Fruit fly (Drosophila melanogaster) whole organism, embryonic: ENCODE data around the gene CG43072.

Experiments
- BEAF-32 ChIP-seq: fragments of 200-800 bp; sonication (Bioruptor generic); optimal IDR thresholded peaks from 3 replicates; lab custom pipeline; 2017; ENCODE audit warnings: missing biosample characterization, missing genetic modification characterization, mild to moderate bottlenecking, moderate library complexity, missing genetic modification reagents
- CG10979 ChIP-seq: fragments of 200-800 bp; sonication (Bioruptor generic); optimal IDR thresholded peaks from 2 replicates; lab custom pipeline; 2018; ENCODE audit warnings: missing biosample characterization, mild to moderate bottlenecking, missing genetic modification characterization, moderate library complexity
- CG12071 ChIP-seq: fragments of 200-800 bp; sonication (Bioruptor generic); optimal IDR thresholded peaks from 3 replicates; lab custom pipeline; 2018; ENCODE audit warnings: missing biosample characterization, mild to moderate bottlenecking, missing genetic modification characterization
- CG12155 ChIP-seq: fragments of 200-800 bp; sonication (Bioruptor generic); optimal IDR thresholded peaks from 3 replicates; lab custom pipeline; 2016; ENCODE audit warnings: missing biosample characterization, missing genetic modification characterization
- CG12769 ChIP-seq: fragments of 200-800 bp; sonication (Bioruptor generic); optimal IDR thresholded peaks from 2 replicates; lab custom pipeline; 2019; ENCODE audit warnings: missing biosample characterization, mild to moderate bottlenecking, missing genetic modification characterization, moderate library complexity
- CG14710 ChIP-seq: fragments of 200-800 bp; sonication (Bioruptor generic); optimal IDR thresholded peaks from 3 replicates; lab custom pipeline; 2019; ENCODE audit warnings: missing biosample characterization, mild to moderate bottlenecking, missing genetic modification characterization, moderate library complexity
- CG14860 ChIP-seq: fragments of 200-800 bp; sonication (Bioruptor generic); IDR thresholded peaks from 3 replicates; pipeline ENCODE4 v1.3.6; 2022; ENCODE audit warnings: missing biosample characterization, missing genetic modification characterization; ENCODE audit not compliant: partially characterized antibody
- CG16815 ChIP-seq: fragments of 200-800 bp; sonication (Bioruptor generic); optimal IDR thresholded peaks from 3 replicates; lab custom pipeline; 2017; ENCODE audit warnings: missing biosample characterization, mild to moderate bottlenecking, missing genetic modification characterization
- CG17328 ChIP-seq: fragments of 200-800 bp; sonication (Bioruptor generic); IDR thresholded peaks from 2 replicates; pipeline ENCODE4 v1.3.6; 2022; ENCODE audit warnings: missing biosample characterization, missing genetic modification characterization
- CG17359 ChIP-seq: fragments of 200-800 bp; sonication (Bioruptor generic); optimal IDR thresholded peaks from 3 replicates; lab custom pipeline; 2018; ENCODE audit warnings: missing biosample characterization, mild to moderate bottlenecking, missing genetic modification characterization, moderate library complexity
- CG2712 ChIP-seq: fragments of 200-800 bp; optimal IDR thresholded peaks from 3 replicates; lab custom pipeline; 2019; ENCODE audit warnings: missing biosample characterization, mild to moderate bottlenecking, missing genetic modification characterization, moderate library complexity
- CG31224 ChIP-seq: fragments of 200-800 bp; sonication (Bioruptor generic); IDR thresholded peaks from 2 replicates; pipeline ENCODE4 v1.3.6; 2022; ENCODE audit warnings: missing biosample characterization, missing genetic modification characterization
- CG31365 ChIP-seq: fragments of 200-800 bp; sonication (Bioruptor generic); optimal IDR thresholded peaks from 2 replicates; lab custom pipeline; 2018; ENCODE audit warnings: missing biosample characterization, mild to moderate bottlenecking, missing genetic modification characterization
- CG3838 ChIP-seq: fragments of 200-800 bp; sonication (Bioruptor generic); optimal IDR thresholded peaks from 3 replicates; lab custom pipeline; 2016; ENCODE audit warnings: missing biosample characterization, missing genetic modification characterization
- CG7987 ChIP-seq: fragments of 200-800 bp; sonication (Bioruptor generic); optimal IDR thresholded peaks from 2 replicates; lab custom pipeline; 2018; ENCODE audit warnings: missing biosample characterization, mild to moderate bottlenecking, missing genetic modification characterization, moderate library complexity
- CG9437 ChIP-seq: fragments of 200-800 bp; sonication (Bioruptor generic); optimal IDR thresholded peaks from 2 replicates; lab custom pipeline; 2018; ENCODE audit warnings: missing biosample characterization, mild to moderate bottlenecking, missing genetic modification characterization
- Doc3 ChIP-seq: fragments of 200-800 bp; sonication (Bioruptor generic); IDR thresholded peaks from 3 replicates; pipeline ENCODE4 v1.3.6; 2022; ENCODE audit warnings: missing biosample characterization, missing genetic modification characterization; ENCODE audit not compliant: partially characterized antibody
- Dref ChIP-seq: fragments of 200-800 bp; sonication (Bioruptor generic); IDR thresholded peaks from 2 replicates; pipeline ENCODE4 v1.3.6; 2022; ENCODE audit warnings: missing biosample characterization, missing genetic modification characterization
- Drgx ChIP-seq: fragments of 200-800 bp; sonication (Bioruptor generic); IDR thresholded peaks from 2 replicates; pipeline ENCODE4 v1.3.6; 2022; ENCODE audit warnings: missing biosample characterization, missing genetic modification characterization
- Eip74EF ChIP-seq, 2 experiments: fragments of 200-800 bp in 1 of 2; fragments of >200 bp in 1 of 2; sonication (Bioruptor generic) in 1 of 2; optimal IDR thresholded peaks; 2 replicates each; lab custom pipeline; 2017 to 2019; ENCODE audit warnings: missing biosample characterization in 2 of 2, missing genetic modification characterization in 2 of 2, mild to moderate bottlenecking in 1 of 2, moderate library complexity in 1 of 2
- Myb ChIP-seq: fragments of 200-800 bp; sonication (Bioruptor generic); optimal IDR thresholded peaks from 2 replicates; lab custom pipeline; 2016; ENCODE audit warnings: missing biosample characterization, missing genetic modification characterization
- Opbp ChIP-seq: fragments of 200-800 bp; sonication (Bioruptor generic); IDR thresholded peaks from 3 replicates; pipeline ENCODE4 v1.3.6; 2022; ENCODE audit warnings: missing biosample characterization, missing genetic modification characterization; ENCODE audit not compliant: partially characterized antibody
- Rx ChIP-seq: fragments of 200-800 bp; sonication (Bioruptor generic); IDR thresholded peaks from 2 replicates; pipeline ENCODE4 v1.3.6; 2022; ENCODE audit warnings: missing biosample characterization, missing genetic modification characterization
- Ssrp ChIP-seq: fragments of 200-800 bp; sonication (Bioruptor generic); optimal IDR thresholded peaks from 2 replicates; lab custom pipeline; 2018; ENCODE audit warnings: missing biosample characterization, mild to moderate bottlenecking, missing genetic modification characterization, moderate library complexity
- Trl ChIP-seq, 3 experiments: fragments of >200 bp in 2 of 3; fragments of 200-800 bp in 1 of 3; sonication (Bioruptor generic) in 1 of 3; optimal IDR thresholded peaks; 2 replicates in 1 of 3; 3 replicates in 2 of 3; lab custom pipeline; 2016 to 2017; ENCODE audit warnings: missing biosample characterization in 1 of 3, missing genetic modification characterization in 1 of 3
- Xrp1 ChIP-seq: fragments of 200-800 bp; sonication (Bioruptor generic); IDR thresholded peaks from 2 replicates; pipeline ENCODE4 v1.3.6; 2022; ENCODE audit warnings: missing biosample characterization, missing genetic modification characterization
- ap ChIP-seq: fragments of 200-800 bp; sonication (Bioruptor generic); IDR thresholded peaks from 2 replicates; pipeline ENCODE4 v1.3.6; 2022; ENCODE audit warnings: missing biosample characterization, missing genetic modification characterization
- bsh ChIP-seq, 2 experiments: fragments of 200-800 bp; sonication (Bioruptor generic); optimal IDR thresholded peaks; 2 replicates each; lab custom pipeline; 2017 to 2018; ENCODE audit warnings: mild to moderate bottlenecking in 2 of 2, missing biosample characterization in 2 of 2, missing genetic modification characterization in 2 of 2, moderate library complexity in 1 of 2
- cato ChIP-seq: fragments of 200-800 bp; sonication (Bioruptor generic); optimal IDR thresholded peaks from 2 replicates; lab custom pipeline; 2016; ENCODE audit warnings: missing biosample characterization, missing genetic modification characterization, borderline replicate concordance
- ci ChIP-seq: fragments of 200-800 bp; sonication (Bioruptor generic); IDR thresholded peaks from 3 replicates; pipeline ENCODE4 v1.3.6; 2022; ENCODE audit warnings: missing biosample characterization, missing genetic modification characterization
- corto ChIP-seq: fragments of 200-800 bp; sonication (Bioruptor generic); optimal IDR thresholded peaks from 2 replicates; lab custom pipeline; 2016; ENCODE audit warnings: missing biosample characterization, mild to moderate bottlenecking, missing genetic modification characterization, moderate library complexity
- dmrt11E ChIP-seq: fragments of 200-800 bp; sonication (Bioruptor generic); optimal IDR thresholded peaks from 3 replicates; lab custom pipeline; 2018; ENCODE audit warnings: missing biosample characterization, mild to moderate bottlenecking, missing genetic modification characterization, moderate library complexity
- dmrt99B ChIP-seq: fragments of 200-800 bp; sonication (Bioruptor generic); optimal IDR thresholded peaks from 2 replicates; lab custom pipeline; 2018; ENCODE audit warnings: missing biosample characterization, mild to moderate bottlenecking, missing genetic modification characterization, moderate library complexity
- jigr1 ChIP-seq: fragments of 200-800 bp; sonication (Bioruptor generic); IDR thresholded peaks from 3 replicates; pipeline ENCODE4 v1.3.6; 2022; ENCODE audit warnings: missing biosample characterization, missing genetic modification characterization
- lov ChIP-seq, 2 experiments: fragments of 200-800 bp in 1 of 2; fragments of >200 bp in 1 of 2; sonication (Bioruptor generic) in 1 of 2; IDR thresholded peaks in 1 of 2; optimal IDR thresholded peaks in 1 of 2; 2 replicates in 1 of 2; 3 replicates in 1 of 2; pipeline versions ENCODE4 v1.3.6 to Lab custom; 2017 to 2022; ENCODE audit warnings: missing biosample characterization in 1 of 2, missing genetic modification characterization in 1 of 2
- mam ChIP-seq: fragments of 200-800 bp; sonication (Bioruptor generic); optimal IDR thresholded peaks from 3 replicates; lab custom pipeline; 2016; ENCODE audit warnings: missing biosample characterization, missing genetic modification characterization
- odd ChIP-seq: fragments of 200-800 bp; sonication (Bioruptor generic); optimal IDR thresholded peaks from 2 replicates; lab custom pipeline; 2017; ENCODE audit warnings: missing biosample characterization, mild to moderate bottlenecking, missing genetic modification characterization
- phol ChIP-seq: fragments of 200-800 bp; sonication (Bioruptor generic); optimal IDR thresholded peaks from 3 replicates; lab custom pipeline; 2018; ENCODE audit warnings: missing biosample characterization, mild to moderate bottlenecking, missing genetic modification characterization, moderate library complexity
- pnt ChIP-seq: fragments of 200-800 bp; sonication (Bioruptor generic); optimal IDR thresholded peaks from 3 replicates; lab custom pipeline; 2016; ENCODE audit warnings: missing biosample characterization, missing genetic modification characterization
- sens ChIP-seq: fragments of 200-800 bp; sonication (Bioruptor generic); peaks from one replicate; lab custom pipeline; 2016; ENCODE audit warnings: missing biosample characterization, missing genetic modification characterization
- stwl ChIP-seq: fragments of 200-800 bp; sonication (Bioruptor generic); optimal IDR thresholded peaks from 3 replicates; lab custom pipeline; 2018; ENCODE audit warnings: missing biosample characterization, mild to moderate bottlenecking, missing genetic modification characterization, moderate library complexity
- tup ChIP-seq: fragments of 200-800 bp; sonication (Bioruptor generic); optimal IDR thresholded peaks from 2 replicates; lab custom pipeline; 2016; ENCODE audit warnings: missing biosample characterization, mild to moderate bottlenecking, missing genetic modification characterization, moderate library complexity
- unpg ChIP-seq: fragments of 200-800 bp; sonication (Bioruptor generic); optimal IDR thresholded peaks from 3 replicates; lab custom pipeline; 2018; ENCODE audit warnings: missing biosample characterization, mild to moderate bottlenecking, missing genetic modification characterization, moderate library complexity

The CG43072 gene

DNA sequence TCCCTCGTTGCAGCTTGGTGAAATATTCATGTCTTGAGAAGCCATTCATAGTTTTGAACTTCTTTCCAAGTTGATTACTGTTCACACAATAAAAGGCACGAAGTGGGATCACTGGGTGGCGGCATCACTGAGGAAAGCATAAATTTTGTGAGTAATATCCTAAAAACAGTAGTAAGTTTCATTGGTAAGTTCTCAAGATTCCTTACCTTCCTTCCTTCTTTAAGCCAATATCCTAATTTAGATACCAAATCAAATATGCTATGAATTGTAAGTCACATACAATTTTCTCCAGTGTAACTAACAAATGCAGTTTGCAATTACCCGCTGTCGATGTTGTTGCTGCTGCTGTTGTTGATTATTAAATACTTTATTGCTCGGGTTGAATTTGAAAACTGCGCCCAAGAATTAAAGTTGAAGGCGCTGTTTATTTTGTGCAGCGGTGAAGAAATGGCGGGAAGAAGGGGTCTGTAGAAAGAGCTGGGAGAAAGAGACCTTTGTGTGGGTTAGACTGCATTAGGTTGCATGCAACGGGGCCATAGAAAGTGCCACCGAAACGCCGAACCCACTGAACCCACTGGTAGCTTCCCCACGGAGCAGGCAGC lies 19.4 kb upstream of the CG43072 start (continued):
- TF ChIP-seq CG10979 (peak; percentile 28), CG14710 (tag; lab: Kevin White, UChicago) (peak; percentile 7), CG14860 (GFP tag; lab: Robert Waterston, UW) (no peak), ci (GFP tag; lab: Robert Waterston, UW) (no peak), odd (GFP tag; lab: Kevin White, UChicago) (no peak), corto (GFP tag; lab: Kevin White, UChicago) (no peak), CG17359 (peak; percentile 8), jigr1 (no peak), lov (optimal IDR thresholded peaks at IDR 0.05; lab: Kevin White, UChicago) (no peak), lov (GFP tag; IDR thresholded peaks at IDR 0.05; lab: Robert Waterston, UW) (0 out of 3 replicates have a peak, but pooled peaks have one; percentile 65), Ssrp (tag; lab: Kevin White, UChicago) (no peak), dmrt99B (tag; lab: Kevin White, UChicago) (no peak), CG12155 (GFP tag; lab: Kevin White, UChicago) (no peak), Doc3 (GFP tag; lab: Robert Waterston, UW) (no peak), CG12071 (GFP tag; lab: Kevin White, UChicago) (no peak), Drgx (GFP tag; lab: Robert Waterston, UW) (peak; percentile 39; the same call in 1 of the 2 replicates), BEAF-32 (GFP tag; lab: Kevin White, UChicago) (no peak), mam (no peak), bsh (GFP tag; optimal IDR thresholded peaks at IDR 0.05; lab: Kevin White, UChicago) (peak in 1 of 2 experiments; percentile 56), Rx (GFP tag; lab: Robert Waterston, UW) (no peak), unpg (GFP tag; lab: Kevin White, UChicago) (peak; percentile 28), Myb (no peak), stwl (tag; lab: Kevin White, UChicago) (no peak), CG17328 (GFP tag; lab: Robert Waterston, UW) (no peak), CG16815 (GFP tag; lab: Kevin White, UChicago) (no peak), CG2712 (tag; lab: Kevin White, UChicago) (peak; percentile 2), Dref (GFP tag; lab: Robert Waterston, UW) (no peak), Xrp1 (GFP tag; lab: Robert Waterston, UW) (peak; percentile 26; the same call in 1 of the 2 replicates), dmrt11E (tag; lab: Kevin White, UChicago) (peak; percentile 40), CG7987 (no peak), CG9437 (GFP tag; lab: Kevin White, UChicago) (no peak), CG31365 (no peak), CG3838 (GFP tag; lab: Kevin White, UChicago) (no peak), cato (GFP tag; lab: Kevin White, UChicago) (no peak), pnt (GFP tag; lab: Kevin White, UChicago) (no peak), sens (GFP tag; lab: Kevin White, UChicago) (peak; percentile 85), Opbp (GFP tag; lab: Robert Waterston, UW) (no peak), tup (GFP tag; lab: Kevin White, UChicago) (no peak), phol (tag; lab: Kevin White, UChicago) (peak; percentile 31), ap (GFP tag; lab: Robert Waterston, UW) (no peak), Trl (optimal IDR thresholded peaks at IDR 0.05; lab: Kevin White, UChicago) (no peak), Trl (GFP tag; optimal IDR thresholded peaks at IDR 0.05; lab: Kevin White, UChicago) (no peak), CG31224 (GFP tag; lab: Robert Waterston, UW) (no peak), Eip74EF (GFP tag; optimal IDR thresholded peaks at IDR 0.05; lab: Kevin White, UChicago) (no peak), CG12769 (tag; lab: Kevin White, UChicago) (no peak)
